Worm (Caenorhabditis elegans) whole organism, dauer: Measurements from ENCODE around the gene Y43F4A.4.
"Not testable (repeated sequence)": the region's sequence is repeated elsewhere in the genome, so short reads cannot be mapped to it uniquely, and the experiment has no call there.

Experiments
- unc-62 ChIP-seq: sonication (generic microtip); optimal IDR thresholded peaks from 2 replicates; lab custom pipeline; 2017; ENCODE audit warnings: missing biosample characterization, missing genetic modification reagents, missing genetic modification characterization

Gene Y43F4A.4

ce11 chrIII:13260344-13260743 is 15.0 kb downstream of the Y43F4A.4 start:
- TF ChIP-seq unc-62 (GFP tag; lab: Kevin White, UChicago): no peak

DNA sequence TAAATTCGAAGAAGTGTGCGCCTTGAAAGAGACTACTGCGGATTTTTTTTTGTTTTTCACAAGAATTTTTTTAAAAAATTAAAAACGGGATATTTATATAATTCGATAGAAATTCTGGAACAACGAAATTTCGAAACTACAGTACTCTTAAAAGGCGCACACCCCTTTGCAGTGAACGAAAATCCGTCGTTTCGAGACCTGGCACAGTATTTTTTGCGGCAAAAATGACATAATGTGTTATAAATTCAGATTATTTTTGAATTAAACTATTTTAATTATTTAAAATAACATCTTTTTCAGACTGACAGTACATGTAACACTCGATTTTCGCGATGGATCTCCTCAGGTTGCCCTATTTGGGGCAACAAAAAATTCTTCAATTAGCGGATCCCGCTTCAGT is 17.6 kb downstream of the Y43F4A.4 start, which contains the start of gene F56A8.4:
Gene F56A8.4, plus strand, starts transcription at position 301 of the 400 bp plus-strand sequence.
- no peak for TF ChIP-seq unc-62 (GFP tag; lab: Kevin White, UChicago)

ce11 chrIII:13265566-13265965 is 20.2 kb downstream of the Y43F4A.4 start, which contains the start of gene F56A8.5:
Gene F56A8.5 (plus strand): TSS chrIII:13265866.
- no peak for TF ChIP-seq unc-62 (GFP tag; lab: Kevin White, UChicago)

DNA sequence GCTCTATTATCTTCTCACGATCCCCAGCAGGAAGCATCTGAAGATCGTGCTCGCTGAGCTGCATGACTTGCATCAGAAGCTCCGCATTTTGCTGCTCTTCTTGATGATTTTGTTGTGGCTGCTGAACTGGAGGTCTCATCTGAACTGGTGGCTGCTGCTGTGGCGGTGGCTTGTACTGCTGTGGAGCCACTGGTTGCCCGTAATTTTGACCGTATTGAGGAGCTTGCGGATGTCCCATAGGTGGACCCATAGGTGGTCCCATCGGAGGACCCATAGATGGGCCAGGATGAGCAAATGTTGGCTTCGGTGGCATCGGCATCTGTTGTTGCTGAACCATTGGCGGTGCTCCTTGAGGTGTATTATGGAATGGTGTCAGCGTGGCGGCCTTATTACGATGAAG is 21.7 kb downstream of the Y43F4A.4 start:
- no peak for TF ChIP-seq unc-62 (GFP tag; lab: Kevin White, UChicago)

DNA sequence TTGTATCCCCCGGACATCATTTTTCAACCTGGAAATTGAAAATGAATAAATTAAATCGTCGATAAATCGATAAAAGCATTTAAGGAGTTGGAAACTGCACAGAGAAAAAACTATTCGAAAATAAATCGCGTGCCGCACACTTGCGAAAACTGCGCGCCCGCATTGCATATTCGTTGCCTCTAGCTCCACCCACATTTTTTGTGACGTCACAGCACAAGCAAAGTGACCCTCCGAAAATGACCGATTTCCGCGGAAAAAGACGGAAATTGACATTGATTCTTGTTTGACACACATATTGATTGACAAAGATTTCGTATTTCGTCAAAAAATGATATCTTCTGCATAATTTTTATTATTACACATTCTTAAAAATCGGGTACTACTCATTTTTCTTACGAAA is 23.5 kb downstream of the Y43F4A.4 start, which contains the start of gene cpf-2:
Gene cpf-2, minus strand, starts transcription at position 28 of the 400 bp plus-strand sequence.
- no peak for TF ChIP-seq unc-62 (GFP tag; lab: Kevin White, UChicago)

DNA sequence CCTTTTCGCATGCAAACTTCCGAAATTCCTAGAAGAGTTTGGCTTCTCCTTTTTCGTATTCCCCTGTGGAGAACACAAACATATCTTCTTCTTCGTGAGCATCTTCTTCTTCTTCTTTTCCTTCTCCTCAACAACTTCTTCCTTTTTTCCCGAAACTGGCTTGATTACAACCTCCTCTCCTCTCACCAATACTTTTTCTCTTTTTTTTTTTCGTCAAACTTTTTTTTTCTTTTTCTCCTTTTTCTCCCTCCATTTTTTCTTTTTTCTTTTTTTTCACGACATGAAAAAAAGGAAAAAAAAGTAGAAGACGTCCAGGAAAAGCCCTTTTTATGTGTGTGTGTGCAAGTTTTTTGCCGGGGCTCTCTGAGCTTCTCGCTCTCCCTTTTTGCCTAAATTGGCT is 25.5 kb downstream of the Y43F4A.4 start:
- no peak for TF ChIP-seq unc-62 (GFP tag; lab: Kevin White, UChicago)

DNA sequence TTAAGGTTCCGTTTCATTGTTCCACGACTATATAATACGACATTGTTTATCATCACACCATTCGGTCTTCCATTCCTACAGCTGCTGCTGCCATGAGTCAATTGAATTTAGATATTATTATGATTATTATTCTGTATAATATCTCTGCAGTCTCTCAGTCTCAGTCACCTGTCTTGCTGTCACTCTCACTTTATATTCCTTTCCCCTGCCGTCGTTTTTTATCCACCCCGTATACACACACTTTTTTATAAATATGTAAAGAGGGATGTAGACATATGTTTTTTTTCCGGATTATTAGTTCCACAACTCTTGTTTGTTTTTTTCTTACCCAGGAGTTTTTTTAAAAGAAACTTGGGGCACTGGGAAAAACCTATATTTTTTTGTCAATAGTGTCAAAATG is 26.8 kb downstream of the Y43F4A.4 start:
- TF ChIP-seq unc-62 (GFP tag; lab: Kevin White, UChicago): no peak

DNA sequence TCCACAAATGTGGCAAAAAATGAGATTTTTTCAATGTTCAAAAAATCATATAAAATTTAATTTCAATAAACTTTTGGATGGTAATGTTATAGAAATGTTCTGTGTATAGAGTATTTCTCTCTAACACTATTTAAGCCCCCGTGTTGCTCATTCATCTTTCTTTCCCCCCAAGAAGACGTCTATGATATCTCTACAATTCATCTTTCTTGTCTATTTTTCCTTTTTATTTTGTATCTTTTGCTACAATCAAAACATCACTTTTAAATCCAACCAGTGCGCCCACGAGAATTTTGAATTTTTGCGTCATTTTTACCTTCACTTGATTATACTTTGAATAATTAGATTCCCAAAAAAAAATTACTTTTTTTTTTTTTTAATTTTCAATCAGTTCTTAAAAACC is 27.4 kb downstream of the Y43F4A.4 start:
- TF ChIP-seq unc-62 (GFP tag; lab: Kevin White, UChicago): no peak

ce11 chrIII:13275784-13276183 is 30.4 kb downstream of the Y43F4A.4 start:
- no peak for TF ChIP-seq unc-62 (GFP tag; lab: Kevin White, UChicago)

DNA sequence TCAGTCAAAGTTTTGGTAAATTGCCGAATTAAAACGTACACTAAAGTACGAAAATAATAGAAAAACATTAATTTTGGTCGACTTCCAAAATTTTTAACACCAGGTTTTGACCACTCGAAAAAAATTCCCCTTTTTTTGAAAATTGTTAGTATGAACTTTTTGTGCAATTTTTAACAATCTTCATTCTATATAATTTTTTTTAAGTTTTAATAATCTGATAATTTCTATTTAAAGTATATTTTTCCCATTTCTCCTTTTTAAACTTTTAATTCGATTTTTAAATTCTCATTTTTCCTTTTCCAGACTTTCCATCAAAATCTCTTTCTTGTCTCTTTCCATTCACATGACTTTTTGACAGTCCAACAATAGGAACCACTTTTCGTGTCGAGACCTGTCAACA is 31.6 kb downstream of the Y43F4A.4 start, which contains the start of gene unc-64:
Gene unc-64, plus strand, starts transcription at position 301 of the 400 bp plus-strand sequence.
- TF ChIP-seq unc-62 (GFP tag; lab: Kevin White, UChicago): no peak

- no peak for TF ChIP-seq unc-62 (GFP tag; lab: Kevin White, UChicago)
Observed at ce11 chrIII:13277881-13278500, 32.6 kb downstream of the Y43F4A.4 start.

- TF ChIP-seq unc-62 (GFP tag; lab: Kevin White, UChicago): no peak
Observed at ce11 chrIII:13285421-13285820, 40.0 kb downstream of the Y43F4A.4 start, which contains the start of gene F56A8.8. Gene F56A8.8 (plus strand): TSS chrIII:13285721.

- TF ChIP-seq unc-62 (GFP tag; lab: Kevin White, UChicago): not testable (repeated sequence)
Observed at ce11 chrIII:13292971-13293514, 47.7 kb downstream of the Y43F4A.4 start, which contains the start of gene set-25. Gene set-25 (minus strand): TSS chrIII:13293090.
